Fruit fly (Drosophila melanogaster): ENCODE data around the gene Mst27D.
A peak's percentile ranks its signal among the peaks of the same experiment; 100 is the strongest.

The Mst27D gene

DNA sequence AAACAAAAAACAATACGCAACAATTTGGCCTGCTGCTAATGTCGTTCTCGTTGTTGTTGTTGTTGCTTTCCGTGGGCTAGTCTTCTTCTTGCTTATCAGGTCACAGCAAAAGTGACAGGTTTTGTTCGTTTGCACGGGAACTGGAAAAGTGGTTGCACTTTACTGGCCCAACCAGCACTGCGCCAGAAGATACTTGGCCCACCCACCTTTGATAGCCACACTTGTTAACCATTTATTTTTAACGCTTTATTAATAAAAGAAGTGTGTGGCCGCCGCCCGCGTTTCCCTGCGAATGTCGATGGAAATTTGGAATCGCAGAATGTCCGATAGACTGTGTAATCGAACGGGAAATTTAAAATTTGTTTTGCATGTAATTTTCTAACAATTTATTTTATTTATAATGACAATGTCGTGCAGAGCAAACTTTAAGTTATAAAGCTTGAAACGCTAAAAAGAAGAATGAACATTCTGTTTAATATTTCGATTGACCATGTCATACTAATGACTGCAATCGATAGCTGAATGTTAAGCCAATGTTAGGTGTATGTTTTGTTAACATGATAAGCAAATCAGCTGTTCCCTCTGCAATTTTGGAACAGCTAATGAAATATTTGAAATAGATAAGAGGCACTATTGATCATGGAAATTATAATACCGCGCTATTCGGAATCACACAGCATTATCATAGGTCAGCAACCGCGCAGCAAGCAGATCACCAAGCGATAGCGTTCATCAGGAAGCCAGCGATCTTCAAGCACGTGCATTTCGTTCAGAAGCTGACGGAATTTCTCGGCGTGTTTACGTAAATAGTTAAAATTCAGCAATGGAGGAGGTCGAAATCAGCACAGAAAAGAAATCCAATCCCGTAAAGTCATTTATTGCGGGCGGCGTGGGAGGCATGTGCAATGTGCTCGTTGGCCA, 33.4 kb downstream of the Mst27D start, which contains the start of the genes CG31908 and MME1 (continued):
- TF ChIP-seq Eip74EF (GFP tag; optimal IDR thresholded peaks at IDR 0.05) (no peak), lbe (GFP tag; optimal IDR thresholded peaks at IDR 0.05) (peak; percentile 30), gt (GFP tag; IDR thresholded peaks at IDR 0.05) (no peak), en (GFP tag; optimal IDR thresholded peaks at IDR 0.05) (no peak), ems (GFP tag; optimal IDR thresholded peaks at IDR 0.05) (peak; percentile 40), fu2 (GFP tag; optimal IDR thresholded peaks at IDR 0.05) (peak; percentile 39), Chrac-16 (GFP tag; optimal IDR thresholded peaks at IDR 0.05) (peak; percentile 16), Dll (GFP tag; IDR thresholded peaks at IDR 0.05; ENCODE audit: partially characterized antibody) (peak; percentile 88), D19A (tag; optimal IDR thresholded peaks at IDR 0.05) (no peak), vnd (GFP tag; IDR thresholded peaks at IDR 0.05; ENCODE audit: partially characterized antibody) (peak; percentile 78), Bdp1 (GFP tag; optimal IDR thresholded peaks at IDR 0.05) (no peak), CG4404 (GFP tag; IDR thresholded peaks at IDR 0.05) (no peak), ranshi (GFP tag; IDR thresholded peaks at IDR 0.05) (0 out of 2 replicates have a peak, but pooled peaks have one; percentile 28), CG11695 (GFP tag; IDR thresholded peaks at IDR 0.05) (no peak), CG34376 (GFP tag; optimal IDR thresholded peaks at IDR 0.05) (peak; percentile 69), slbo (GFP tag; IDR thresholded peaks at IDR 0.05) (peak; percentile 45; the same call in 1 of the 2 replicates), unc-4 (GFP tag; IDR thresholded peaks at IDR 0.05; ENCODE audit: partially characterized antibody) (peak; percentile 77), CG18262 (tag; optimal IDR thresholded peaks at IDR 0.05) (peak; percentile 3), tna (GFP tag; IDR thresholded peaks at IDR 0.05; ENCODE audit: partially characterized antibody) (peak; percentile 75), CG12391 (tag; optimal IDR thresholded peaks at IDR 0.05) (peak; percentile 24), Blimp-1 (GFP tag; optimal IDR thresholded peaks at IDR 0.05) (no peak), CG12104 (GFP tag; optimal IDR thresholded peaks at IDR 0.05) (no peak), MESR4 (GFP tag; optimal IDR thresholded peaks at IDR 0.05) (peak; percentile 94), CG31388 (GFP tag; optimal IDR thresholded peaks at IDR 0.05) (no peak), sna (GFP tag; IDR thresholded peaks at IDR 0.05; ENCODE audit: partially characterized antibody) (peak; percentile 82), YL-1 (GFP tag; optimal IDR thresholded peaks at IDR 0.05) (peak; percentile 69), Mes4 (GFP tag; optimal IDR thresholded peaks at IDR 0.05) (no peak), CG16813 (GFP tag; IDR thresholded peaks at IDR 0.05; ENCODE audit: partially characterized antibody) (peak; percentile 75), B-H2 (GFP tag; optimal IDR thresholded peaks at IDR 0.05) (no peak), PHDP (tag; optimal IDR thresholded peaks at IDR 0.05) (no peak), zen2 (GFP tag; IDR thresholded peaks at IDR 0.05; ENCODE audit: partially characterized antibody) (peak; percentile 73; the same call in 2 of the 3 replicates), NC2α (GFP tag; optimal IDR thresholded peaks at IDR 0.05) (no peak), p53 (GFP tag; optimal IDR thresholded peaks at IDR 0.05) (no peak), Lpt (GFP tag; optimal IDR thresholded peaks at IDR 0.05) (no peak), z (GFP tag; IDR thresholded peaks at IDR 0.05) (no peak), CoRest (tag; optimal IDR thresholded peaks at IDR 0.05) (no peak), CG30403 (GFP tag; optimal IDR thresholded peaks at IDR 0.05) (peak; percentile 36), HmgZ (tag; optimal IDR thresholded peaks at IDR 0.05) (peak; percentile 28), gce (GFP tag; IDR thresholded peaks at IDR 0.05) (no peak), lmd (GFP tag; IDR thresholded peaks at IDR 0.05) (no peak), Ptx1 (GFP tag; IDR thresholded peaks at IDR 0.05) (no peak), da (GFP tag; optimal IDR thresholded peaks at IDR 0.05) (no peak), sisA (GFP tag; IDR thresholded peaks at IDR 0.05) (0 out of 2 replicates have a peak, but pooled peaks have one; percentile 5), nerfin-2 (GFP tag; IDR thresholded peaks at IDR 0.05; ENCODE audit: partially characterized antibody) (peak; percentile 91), zfh2 (GFP tag; optimal IDR thresholded peaks at IDR 0.05) (peak; percentile 68), Ets65A (GFP tag) (peak; percentile 93), croc (GFP tag; conservative IDR thresholded peaks at IDR 0.05) (no peak), hkb (optimal IDR thresholded peaks at IDR 0.05) (no peak), hkb (GFP tag; IDR thresholded peaks at IDR 0.05) (no peak)

All from whole organism, embryonic.